Worm (Caenorhabditis elegans): ENCODE measurements around the gene rpc-11.

DNA sequence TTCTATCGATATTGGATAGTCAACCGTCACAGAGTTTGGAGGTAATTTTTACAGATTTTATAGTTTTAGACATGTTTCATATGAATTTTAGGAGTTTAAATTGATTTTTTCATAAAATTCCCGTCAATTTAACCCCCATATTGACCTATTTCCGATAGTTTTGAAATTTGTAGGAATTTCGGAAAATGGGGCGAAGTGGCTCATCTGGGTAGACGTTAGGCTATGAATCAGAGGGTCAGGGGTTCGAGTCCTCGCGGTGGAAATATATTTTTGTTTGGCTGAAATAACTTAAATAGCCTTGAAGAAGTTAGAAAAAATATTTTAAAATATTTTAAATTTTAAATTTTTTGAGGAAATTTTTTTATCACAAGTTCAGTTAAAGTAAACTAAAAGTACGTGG, 18.4 kb downstream of the rpc-11 start:
- TF ChIP-seq W03F9.2 (tag; optimal IDR thresholded peaks at IDR 0.05) = no peak
- no peak for TF ChIP-seq him-1 (tag; optimal IDR thresholded peaks at IDR 0.05)

Measured in whole organism, L4/young adult.